Worm (Caenorhabditis elegans): ENCODE data around the gene lipl-4.
A peak's percentile ranks its signal among the peaks of the same experiment; 100 is the strongest.

lipl-4 gene

ce11 chrV:6551707-6552390 is 1.9 kb downstream of the lipl-4 start, which contains the start of gene twk-10 (continued):
- TF ChIP-seq snpc-1.3 (tag; optimal IDR thresholded peaks at IDR 0.05; ENCODE audit: insufficient read depth) (peak; percentile 57), ceh-58 (GFP tag; IDR thresholded peaks at IDR 0.05) (0 out of 2 replicates have a peak, but pooled peaks have one; percentile 72), F23B12.7 (tag; optimal IDR thresholded peaks at IDR 0.05; ENCODE audit: insufficient read depth) (peak; percentile 87), B0261.1 (tag; optimal IDR thresholded peaks at IDR 0.05) (peak; percentile 73), F55B11.4 (tag; optimal IDR thresholded peaks at IDR 0.05; ENCODE audit: borderline replicate concordance, insufficient read depth) (no peak), madf-6 (GFP tag; IDR thresholded peaks at IDR 0.05) (peak; percentile 58; the same call in 1 of the 2 replicates), ceh-40 (GFP tag; IDR thresholded peaks at IDR 0.05) (peak; percentile 57; the same call in 1 of the 2 replicates), tbp1 (GFP tag; optimal IDR thresholded peaks at IDR 0.05) (peak; percentile 94)

ce11 chrV:6554308-6554707 is 4.3 kb downstream of the lipl-4 start, which contains the start of gene K04A8.19:
Gene K04A8.19 (minus strand): TSS chrV:6554408.
- TF ChIP-seq hlh-26 (GFP tag; conservative IDR thresholded peaks at IDR 0.05) (no peak), lin-54 (GFP tag; optimal IDR thresholded peaks at IDR 0.05) (no peak), T26A5.8 (tag; optimal IDR thresholded peaks at IDR 0.05) (no peak), cebp-2 (GFP tag; IDR thresholded peaks at IDR 0.05) (no peak), F22D6.2 (tag; optimal IDR thresholded peaks at IDR 0.05) (no peak), nfyb-1 (GFP tag; IDR thresholded peaks at IDR 0.05) (no peak), Y79H2A.3 (GFP tag; conservative IDR thresholded peaks at IDR 0.05) (no peak), ztf-26 (tag; optimal IDR thresholded peaks at IDR 0.05) (no peak), Y53G8AR.9 (GFP tag; conservative IDR thresholded peaks at IDR 0.05) (no peak), nhr-27 (tag; optimal IDR thresholded peaks at IDR 0.05) (no peak), lag-1 (GFP tag; IDR thresholded peaks at IDR 0.05) (no peak), snpc-4 (GFP tag; optimal IDR thresholded peaks at IDR 0.05) (no peak), snpc-4 (tag; optimal IDR thresholded peaks at IDR 0.05) (no peak)

- no peak for TF ChIP-seq hlh-12 (tag; optimal IDR thresholded peaks at IDR 0.05)
- TF ChIP-seq snpc-4 (GFP tag; optimal IDR thresholded peaks at IDR 0.05): no peak
- TF ChIP-seq snpc-4 (tag; optimal IDR thresholded peaks at IDR 0.05): no peak
- TF ChIP-seq him-1 (tag; optimal IDR thresholded peaks at IDR 0.05): no peak
- TF ChIP-seq ztf-28 (GFP tag; IDR thresholded peaks at IDR 0.05): no peak
These were observed 7.1 kb downstream of the lipl-4 start, which contains the start of gene spp-27 for ce11 chrV:6557035-6557434. Gene spp-27 (minus strand): TSS chrV:6557135.

- TF ChIP-seq F57A8.1 (GFP tag; optimal IDR thresholded peaks at IDR 0.05) (no peak), ztf-18 (tag; optimal IDR thresholded peaks at IDR 0.05) (no peak), Y53F4B.3 (GFP tag; IDR thresholded peaks at IDR 0.05) (no peak), hmg-1.2 (GFP tag; IDR thresholded peaks at IDR 0.05) (no peak), nfyb-1 (GFP tag; IDR thresholded peaks at IDR 0.05) (no peak), egl-44 (GFP tag; IDR thresholded peaks at IDR 0.05) (no peak), ets-4 (GFP tag; optimal IDR thresholded peaks at IDR 0.05) (no peak), dpl-1 (GFP tag; optimal IDR thresholded peaks at IDR 0.05) (no peak), F52B5.7 (tag; optimal IDR thresholded peaks at IDR 0.05) (no peak), rec-8 (tag; optimal IDR thresholded peaks at IDR 0.05) (no peak)
These were observed 8.1 kb downstream of the lipl-4 start, which contains the start of gene spp-20 for ce11 chrV:6558103-6558502. Gene spp-20 (minus strand): TSS chrV:6558203.

All from whole organism, young adult.